Fruit fly (Drosophila melanogaster) Kc167 (cell line): ENCODE data around the gene Elal.

Source experiments
- Sin3A ChIP-seq: fragments of >200 bp; optimal IDR thresholded peaks from 2 replicates; lab custom pipeline; 2018; ENCODE audit warnings: missing external identifiers
- h ChIP-seq: fragments of >200 bp; optimal IDR thresholded peaks from 3 replicates; lab custom pipeline; 2018; ENCODE audit warnings: missing external identifiers
- ttk ChIP-seq: sonication (Bioruptor generic); optimal IDR thresholded peaks from 2 replicates; lab custom pipeline; 2017; ENCODE audit warnings: missing external identifiers

dm6 chr3R:24825548-24825947 lies 39.6 kb upstream of the Elal start, which contains the start of gene niki:
- TF ChIP-seq ttk (lab: Kevin White, UChicago): no peak
- TF ChIP-seq h (lab: Kevin White, UChicago): no peak
- no peak for TF ChIP-seq Sin3A (lab: Kevin White, UChicago)
